Worm (Caenorhabditis elegans) whole organism, L4 larva: Measurements from ENCODE around the gene gna-1.
A peak's percentile ranks its signal among the peaks of the same experiment; 100 is the strongest.

Source experiments
- D1046.2 ChIP-seq: fragments of 200-800 bp; sonication (Bioruptor generic); IDR thresholded peaks from 2 replicates; pipeline ENCODE4 v1.3.6; 2022; ENCODE audit warnings: missing genetic modification characterization, missing compliant biosample characterization
- F10B5.3 ChIP-seq: sonication (generic microtip); optimal IDR thresholded peaks from 2 replicates; lab custom pipeline; 2016; ENCODE audit warnings: mild to moderate bottlenecking, missing genetic modification characterization, missing compliant biosample characterization
- F37D6.2 ChIP-seq: sonication (generic microtip); optimal IDR thresholded peaks from 2 replicates; lab custom pipeline; 2016; ENCODE audit warnings: mild to moderate bottlenecking, missing genetic modification characterization, missing compliant biosample characterization
- Y48G9A.11 ChIP-seq: fragments of 200-800 bp; sonication (Bioruptor generic); IDR thresholded peaks from 2 replicates; pipeline ENCODE4 v1.3.6; 2022; ENCODE audit warnings: missing genetic modification reagents, missing genetic modification characterization, missing compliant biosample characterization
- aha-1 ChIP-seq: fragments of 150-350 bp; peaks from one replicate; lab custom pipeline; 2014; ENCODE audit warnings: missing biosample characterization, missing genetic modification characterization
- aly-2 ChIP-seq: sonication (generic microtip); optimal IDR thresholded peaks from 2 replicates; lab custom pipeline; 2018; ENCODE audit warnings: missing biosample characterization, missing genetic modification characterization
- ceh-28 ChIP-seq: fragments of 150-350 bp; optimal IDR thresholded peaks from 2 replicates; lab custom pipeline; 2014; ENCODE audit warnings: missing biosample characterization, missing genetic modification reagents, missing genetic modification characterization
- ceh-32 ChIP-seq: sonication (generic microtip); optimal IDR thresholded peaks from 2 replicates; lab custom pipeline; 2016; ENCODE audit warnings: mild to moderate bottlenecking, missing genetic modification characterization, missing compliant biosample characterization; ENCODE audit not compliant: poor library complexity
- cey-2 ChIP-seq: sonication (generic microtip); optimal IDR thresholded peaks from 3 replicates; lab custom pipeline; 2017; ENCODE audit warnings: missing genetic modification characterization, mild to moderate bottlenecking, missing compliant biosample characterization, antibody characterized with exemption, borderline replicate concordance; ENCODE audit not compliant: insufficient read depth
- daf-8 ChIP-seq: fragments of 200-800 bp; sonication (Bioruptor generic); IDR thresholded peaks from 2 replicates; pipeline ENCODE4 v1.3.6; 2022; ENCODE audit warnings: missing genetic modification characterization, missing compliant biosample characterization
- duxl-1 ChIP-seq: sonication (generic microtip); optimal IDR thresholded peaks from 2 replicates; lab custom pipeline; 2016; ENCODE audit warnings: mild to moderate bottlenecking, missing genetic modification characterization, moderate library complexity, missing compliant biosample characterization; ENCODE audit not compliant: poor library complexity
- egl-27 ChIP-seq: sonication (generic microtip); optimal IDR thresholded peaks from 3 replicates; lab custom pipeline; 2017; ENCODE audit warnings: missing biosample characterization, missing genetic modification reagents, missing genetic modification characterization
- fos-1 ChIP-seq: fragments of 150-350 bp; optimal IDR thresholded peaks from 2 replicates; lab custom pipeline; 2014; ENCODE audit warnings: missing biosample characterization, missing genetic modification characterization
- hlh-11 ChIP-seq: fragments of 200-800 bp; sonication (Bioruptor generic); optimal IDR thresholded peaks from 2 replicates; lab custom pipeline; 2018; ENCODE audit warnings: mild to moderate bottlenecking, missing genetic modification characterization, missing compliant biosample characterization
- hmg-1.1 ChIP-seq: fragments of 200-800 bp; sonication (Bioruptor generic); IDR thresholded peaks from 2 replicates; pipeline ENCODE4 v1.3.6; 2022; ENCODE audit warnings: missing genetic modification reagents, missing genetic modification characterization, missing compliant biosample characterization
- lin-29 ChIP-seq: fragments of 200-800 bp; sonication (Bioruptor generic); IDR thresholded peaks from 2 replicates; pipeline ENCODE4 v1.3.6; 2022; ENCODE audit warnings: missing genetic modification reagents, missing genetic modification characterization, missing compliant biosample characterization
- mdt-29 ChIP-seq: fragments of 200-800 bp; sonication (Bioruptor generic); IDR thresholded peaks from 2 replicates; pipeline ENCODE4 v1.3.6; 2022; ENCODE audit warnings: missing genetic modification reagents, missing genetic modification characterization, missing compliant biosample characterization
- mxl-3 ChIP-seq: fragments of 200-800 bp; sonication (Bioruptor generic); optimal IDR thresholded peaks from 2 replicates; lab custom pipeline; 2018; ENCODE audit warnings: mild to moderate bottlenecking, missing genetic modification characterization, missing compliant biosample characterization
- nhr-10 ChIP-seq: fragments of 150-350 bp; optimal IDR thresholded peaks from 2 replicates; lab custom pipeline; 2014; ENCODE audit warnings: missing biosample characterization, missing genetic modification characterization
- nhr-102 ChIP-seq: sonication (generic microtip); optimal IDR thresholded peaks from 2 replicates; lab custom pipeline; 2016; ENCODE audit warnings: mild to moderate bottlenecking, missing genetic modification characterization, moderate library complexity, missing compliant biosample characterization
- nhr-111 ChIP-seq: fragments of 200-800 bp; sonication (Bioruptor generic); optimal IDR thresholded peaks from 2 replicates; lab custom pipeline; 2018; ENCODE audit warnings: mild to moderate bottlenecking, missing genetic modification characterization, missing compliant biosample characterization
- nhr-237 ChIP-seq: sonication (generic microtip); optimal IDR thresholded peaks from 2 replicates; lab custom pipeline; 2017; ENCODE audit warnings: missing biosample characterization, missing genetic modification characterization
- nhr-28 ChIP-seq: fragments of 150-350 bp; optimal IDR thresholded peaks from 2 replicates; lab custom pipeline; 2014; ENCODE audit warnings: missing biosample characterization, missing genetic modification characterization
- nhr-41 ChIP-seq: fragments of 200-800 bp; sonication (Bioruptor generic); IDR thresholded peaks from 2 replicates; pipeline ENCODE4 v1.3.6; 2022; ENCODE audit warnings: missing genetic modification reagents, missing genetic modification characterization, missing compliant biosample characterization
- nhr-42 ChIP-seq: fragments of 200-800 bp; sonication (Bioruptor generic); IDR thresholded peaks from 2 replicates; pipeline ENCODE4 v1.3.6; 2022; ENCODE audit warnings: missing genetic modification characterization, missing compliant biosample characterization
- nhr-6 ChIP-seq: fragments of 150-350 bp; optimal IDR thresholded peaks from 2 replicates; lab custom pipeline; 2014; ENCODE audit warnings: missing biosample characterization, missing genetic modification characterization
- nhr-77 ChIP-seq: fragments of 150-350 bp; optimal IDR thresholded peaks from 2 replicates; lab custom pipeline; 2014; ENCODE audit warnings: missing biosample characterization, missing genetic modification characterization
- pha-4 ChIP-seq, 2 experiments: fragments of 150-350 bp in 1 of 2; fragments of 200-800 bp in 1 of 2; sonication (Bioruptor generic) in 1 of 2; IDR thresholded peaks in 1 of 2; optimal IDR thresholded peaks in 1 of 2; 2 replicates each; pipeline versions ENCODE4 v1.3.6 to Lab custom; 2014 to 2022; ENCODE audit warnings: missing genetic modification characterization in 2 of 2, missing genetic modification reagents in 2 of 2, missing biosample characterization in 1 of 2, missing compliant biosample characterization in 1 of 2
- php-3 ChIP-seq: fragments of 200-800 bp; sonication (Bioruptor generic); IDR thresholded peaks from 2 replicates; pipeline ENCODE4 v1.3.6; 2022; ENCODE audit warnings: missing genetic modification reagents, missing genetic modification characterization, missing compliant biosample characterization
- pqm-1 ChIP-seq: sonication (generic microtip); optimal IDR thresholded peaks from 2 replicates; lab custom pipeline; 2017; ENCODE audit warnings: missing biosample characterization, missing genetic modification characterization
- rbr-2 ChIP-seq: sonication (generic microtip); optimal IDR thresholded peaks from 2 replicates; lab custom pipeline; 2016; ENCODE audit warnings: missing genotype, missing genetic modification characterization, missing compliant biosample characterization
- saeg-2 ChIP-seq: fragments of 200-800 bp; sonication (Bioruptor generic); IDR thresholded peaks from 2 replicates; pipeline ENCODE4 v1.3.6; 2022; ENCODE audit warnings: missing genetic modification reagents, missing genetic modification characterization, missing compliant biosample characterization
- set-16 ChIP-seq: fragments of 200-800 bp; sonication (Bioruptor generic); IDR thresholded peaks from 2 replicates; pipeline ENCODE4 v1.3.6; 2022; ENCODE audit warnings: missing genetic modification reagents, missing genetic modification characterization, missing compliant biosample characterization
- skn-1 ChIP-seq: fragments of 150-350 bp; optimal IDR thresholded peaks from 2 replicates; lab custom pipeline; 2014; ENCODE audit warnings: missing biosample characterization, missing genetic modification characterization
- tag-97 ChIP-seq: fragments of 200-800 bp; sonication (Bioruptor generic); IDR thresholded peaks from 2 replicates; pipeline ENCODE4 v1.3.6; 2022; ENCODE audit warnings: missing genetic modification characterization, missing compliant biosample characterization
- tra-1 ChIP-seq: fragments of 200-800 bp; sonication (Bioruptor generic); IDR thresholded peaks from 2 replicates; pipeline ENCODE4 v1.3.6; 2022; ENCODE audit warnings: missing genetic modification reagents, missing genetic modification characterization, missing compliant biosample characterization
- unc-62 ChIP-seq, 3 experiments: fragments of 150-350 bp in 1 of 3; sonication (generic microtip); optimal IDR thresholded peaks in 2 of 3; peaks in 1 of 3; 1 replicate in 1 of 3; 2 replicates in 2 of 3; lab custom pipeline; 2014 to 2017; ENCODE audit warnings: missing biosample characterization in 3 of 3, missing genetic modification characterization in 3 of 3, missing genetic modification reagents in 3 of 3, missing genotype in 1 of 3

The gna-1 gene

ce11 chrV:10294549-10294948 lies 25.4 kb downstream of the gna-1 start, which contains the start of gene col-150 (continued):
- no peak for TF ChIP-seq php-3 (GFP tag; lab: Robert Waterston, UW)

- TF ChIP-seq D1046.2 (GFP tag; lab: Robert Waterston, UW) (peak; percentile 6; the same call in 1 of the 2 replicates), rbr-2 (no peak), Y48G9A.11 (GFP tag; lab: Robert Waterston, UW) (no peak), daf-8 (GFP tag; lab: Robert Waterston, UW) (no peak), F37D6.2 (no peak), pqm-1 (tag; lab: Kevin White, UChicago) (peak; percentile 66), saeg-2 (GFP tag; lab: Robert Waterston, UW) (no peak), hlh-11 (peak; percentile 51), nhr-42 (GFP tag; lab: Robert Waterston, UW) (no peak), lin-29 (GFP tag; lab: Robert Waterston, UW) (no peak), cey-2 (tag; lab: Kevin White, UChicago) (peak; percentile 3), mxl-3 (GFP tag; lab: Kevin White, UChicago) (peak; percentile 59), unc-62 (GFP tag; optimal IDR thresholded peaks at IDR 0.05 in 1 of 2; lab: Kevin White, UChicago) (peak in 1 of 2 experiments; percentile 62), unc-62 (tag; optimal IDR thresholded peaks at IDR 0.05; lab: Kevin White, UChicago) (no peak), aha-1 (peak; percentile 26), nhr-28 (tag; lab: Kevin White, UChicago) (peak; percentile 81), tag-97 (GFP tag; lab: Robert Waterston, UW) (no peak), nhr-10 (tag; lab: Kevin White, UChicago) (no peak)
Observed at ce11 chrV:10292819-10293357, 27.1 kb downstream of the gna-1 start, which contains the start of gene col-149. TSS of gene col-149 (minus strand) at chrV:10292869.

- TF ChIP-seq daf-8 (GFP tag; lab: Robert Waterston, UW) (no peak), aha-1 (peak; percentile 14), set-16 (GFP tag; lab: Robert Waterston, UW) (peak; percentile 76; the same call in 1 of the 2 replicates)
Observed at ce11 chrV:10291848-10292247, 28.1 kb downstream of the gna-1 start.

ce11 chrV:10289743-10290142 lies 30.2 kb downstream of the gna-1 start, which contains the start of gene B0024.15:
TSS of gene B0024.15 (plus strand) at chrV:10290043.
- TF ChIP-seq duxl-1 (no peak), aha-1 (peak; percentile 47), fos-1 (tag; lab: Kevin White, UChicago) (no peak)

ce11 chrV:10287260-10287659 lies 32.7 kb downstream of the gna-1 start, which contains the start of gene B0024.3:
TSS of gene B0024.3 (plus strand) at chrV:10287560.
- TF ChIP-seq ceh-32: no peak
- TF ChIP-seq saeg-2 (GFP tag; lab: Robert Waterston, UW): no peak

ce11 chrV:10285853-10286252 lies 34.1 kb downstream of the gna-1 start:
- TF ChIP-seq nhr-237 (no peak), hlh-11 (no peak), tra-1 (GFP tag; lab: Robert Waterston, UW) (no peak), egl-27 (no peak), ceh-28 (tag; lab: Kevin White, UChicago) (no peak), nhr-77 (tag; lab: Kevin White, UChicago) (no peak), F10B5.3 (no peak)

ce11 chrV:10283444-10283843 lies 36.5 kb downstream of the gna-1 start, which contains the start of gene lys-3:
TSS of gene lys-3 (minus strand) at chrV:10283544.
- TF ChIP-seq daf-8 (GFP tag; lab: Robert Waterston, UW): no peak
- no peak for TF ChIP-seq nhr-111 (GFP tag; lab: Kevin White, UChicago)
- TF ChIP-seq duxl-1: no peak
- no peak for TF ChIP-seq pha-4 (GFP tag; IDR thresholded peaks at IDR 0.05; lab: Robert Waterston, UW)
- no peak for TF ChIP-seq pha-4 (tag; optimal IDR thresholded peaks at IDR 0.05; lab: Kevin White, UChicago)
- TF ChIP-seq nhr-6 (tag; lab: Kevin White, UChicago): no peak
- no peak for TF ChIP-seq F10B5.3
- no peak for TF ChIP-seq skn-1
- no peak for TF ChIP-seq nhr-41 (GFP tag; lab: Robert Waterston, UW)
- TF ChIP-seq mdt-29 (GFP tag; lab: Robert Waterston, UW): no peak
- no peak for TF ChIP-seq mxl-3 (GFP tag; lab: Kevin White, UChicago)
- no peak for TF ChIP-seq F37D6.2
- TF ChIP-seq hmg-1.1 (GFP tag; lab: Robert Waterston, UW): no peak
- no peak for TF ChIP-seq saeg-2 (GFP tag; lab: Robert Waterston, UW)
- TF ChIP-seq nhr-102 (tag; lab: Kevin White, UChicago): no peak
- no peak for TF ChIP-seq aly-2 (tag; lab: Kevin White, UChicago)
- TF ChIP-seq, all 104 proteins: peak for 0
